Worm (Caenorhabditis elegans) whole organism, midembryonic: Measurements from ENCODE around the gene K08B12.3.

Source experiments
- T22C8.4 ChIP-seq: fragments of 200-800 bp; sonication (Bioruptor generic); IDR thresholded peaks from 2 replicates; pipeline ENCODE4 v1.3.6; 2022; ENCODE audit warnings: missing genetic modification characterization, missing compliant biosample characterization
- cog-1 ChIP-seq: sonication (generic microtip); optimal IDR thresholded peaks from 2 replicates; lab custom pipeline; 2016; ENCODE audit warnings: missing genetic modification characterization, missing compliant biosample characterization
- flt-1 ChIP-seq: fragments of 200-800 bp; sonication (Bioruptor generic); IDR thresholded peaks from 2 replicates; pipeline ENCODE4 v1.3.6; 2022; ENCODE audit warnings: missing genetic modification characterization, missing compliant biosample characterization
- klf-2 ChIP-seq: fragments of 200-800 bp; sonication (Bioruptor generic); conservative IDR thresholded peaks from 2 replicates; pipeline ENCODE4 v1.3.6; 2022; ENCODE audit warnings: missing genetic modification reagents, missing genetic modification characterization, missing compliant biosample characterization
- med-1 ChIP-seq: sonication (generic microtip); optimal IDR thresholded peaks from 2 replicates; lab custom pipeline; 2017; ENCODE audit warnings: missing genetic modification characterization, mild to moderate bottlenecking, missing compliant biosample characterization, antibody characterized with exemption, missing genetic modification reagents; ENCODE audit not compliant: insufficient read depth
- ref-1 ChIP-seq: fragments of 200-800 bp; sonication (Bioruptor generic); conservative IDR thresholded peaks from 2 replicates; pipeline ENCODE4 v1.3.6; 2022; ENCODE audit warnings: missing genetic modification reagents, missing genetic modification characterization, missing compliant biosample characterization
- tab-1 ChIP-seq: fragments of 200-800 bp; sonication (Bioruptor generic); IDR thresholded peaks from 2 replicates; pipeline ENCODE4 v1.3.6; 2022; ENCODE audit warnings: missing genetic modification characterization, missing compliant biosample characterization
- ztf-23 ChIP-seq: fragments of 200-800 bp; sonication (Bioruptor generic); IDR thresholded peaks from 2 replicates; pipeline ENCODE4 v1.3.6; 2022; ENCODE audit warnings: missing genetic modification reagents, missing genetic modification characterization, missing compliant biosample characterization
- ztf-29 ChIP-seq: fragments of 200-800 bp; sonication (Bioruptor generic); IDR thresholded peaks from 2 replicates; pipeline ENCODE4 v1.3.6; 2022; ENCODE audit warnings: missing genetic modification reagents, missing genetic modification characterization, missing compliant biosample characterization

ce11 chrV:6202573-6202972 is 32.4 kb upstream of the K08B12.3 start, which contains the start of gene ttn-1:
- no peak for TF ChIP-seq med-1
- TF ChIP-seq T22C8.4 (GFP tag; lab: Robert Waterston, UW), result no peak
- TF ChIP-seq ztf-29 (GFP tag; lab: Robert Waterston, UW), result no peak
- no peak for TF ChIP-seq ref-1 (GFP tag; lab: Robert Waterston, UW)
- no peak for TF ChIP-seq klf-2 (GFP tag; lab: Robert Waterston, UW)
- TF ChIP-seq cog-1, result no peak
- TF ChIP-seq flt-1, result no peak
- TF ChIP-seq ztf-23, result no peak
- no peak for TF ChIP-seq tab-1 (GFP tag; lab: Robert Waterston, UW)
